Worm (Caenorhabditis elegans) whole organism, L4 larva: ENCODE data around the gene hda-2.

ENCODE experiments used
- T26A8.4 ChIP-seq: fragments of 200-800 bp; sonication (Bioruptor generic); IDR thresholded peaks from 2 replicates; pipeline ENCODE4 v1.3.6; 2022; ENCODE audit warnings: missing genetic modification characterization, missing compliant biosample characterization
- Y105C5A.15 ChIP-seq: fragments of 200-800 bp; sonication (Bioruptor generic); IDR thresholded peaks from 2 replicates; pipeline ENCODE4 v1.3.6; 2022; ENCODE audit warnings: missing genetic modification characterization, missing compliant biosample characterization
- Y48G9A.11 ChIP-seq: fragments of 200-800 bp; sonication (Bioruptor generic); IDR thresholded peaks from 2 replicates; pipeline ENCODE4 v1.3.6; 2022; ENCODE audit warnings: missing genetic modification reagents, missing genetic modification characterization, missing compliant biosample characterization
- Y5F2A.4 ChIP-seq: fragments of 200-800 bp; sonication (Bioruptor generic); optimal IDR thresholded peaks from 2 replicates; lab custom pipeline; 2018; ENCODE audit warnings: mild to moderate bottlenecking, missing genetic modification characterization, missing compliant biosample characterization
- ama-1 ChIP-seq: fragments of 150-350 bp; optimal IDR thresholded peaks from 2 replicates; lab custom pipeline; 2014; ENCODE audit warnings: inconsistent platforms, mixed read lengths
- arid-1 ChIP-seq: fragments of 200-800 bp; sonication (Bioruptor generic); conservative IDR thresholded peaks from 2 replicates; pipeline ENCODE4 v1.3.6; 2022; ENCODE audit warnings: missing genetic modification reagents, missing genetic modification characterization, missing compliant biosample characterization
- ceh-20 ChIP-seq: fragments of 200-800 bp; sonication (Bioruptor generic); IDR thresholded peaks from 2 replicates; pipeline ENCODE4 v1.3.6; 2022; ENCODE audit warnings: missing genetic modification reagents, missing genetic modification characterization, missing compliant biosample characterization
- ceh-32 ChIP-seq: sonication (generic microtip); optimal IDR thresholded peaks from 2 replicates; lab custom pipeline; 2016; ENCODE audit warnings: mild to moderate bottlenecking, missing genetic modification characterization, missing compliant biosample characterization; ENCODE audit not compliant: poor library complexity
- ceh-82 ChIP-seq: sonication (generic microtip); optimal IDR thresholded peaks from 2 replicates; lab custom pipeline; 2017; ENCODE audit warnings: missing biosample characterization, missing genetic modification characterization
- cey-2 ChIP-seq: sonication (generic microtip); optimal IDR thresholded peaks from 3 replicates; lab custom pipeline; 2017; ENCODE audit warnings: missing genetic modification characterization, mild to moderate bottlenecking, missing compliant biosample characterization, antibody characterized with exemption, borderline replicate concordance; ENCODE audit not compliant: insufficient read depth
- daf-12 ChIP-seq: fragments of 150-350 bp; optimal IDR thresholded peaks from 2 replicates; lab custom pipeline; 2014; ENCODE audit warnings: missing biosample characterization, missing genetic modification reagents, missing genetic modification characterization
- duxl-1 ChIP-seq: sonication (generic microtip); optimal IDR thresholded peaks from 2 replicates; lab custom pipeline; 2016; ENCODE audit warnings: mild to moderate bottlenecking, missing genetic modification characterization, moderate library complexity, missing compliant biosample characterization; ENCODE audit not compliant: poor library complexity
- dve-1 ChIP-seq: sonication (generic microtip); optimal IDR thresholded peaks from 2 replicates; lab custom pipeline; 2017; ENCODE audit warnings: antibody characterized with exemption, mild to moderate bottlenecking, missing genetic modification characterization, missing compliant biosample characterization; ENCODE audit not compliant: insufficient read depth
- fkh-10 ChIP-seq: fragments of 150-350 bp; optimal IDR thresholded peaks from 2 replicates; lab custom pipeline; 2014; ENCODE audit warnings: missing biosample characterization, missing genetic modification reagents, missing genetic modification characterization
- fos-1 ChIP-seq: fragments of 150-350 bp; optimal IDR thresholded peaks from 2 replicates; lab custom pipeline; 2014; ENCODE audit warnings: missing biosample characterization, missing genetic modification characterization
- gei-8 ChIP-seq: fragments of 200-800 bp; sonication (Bioruptor generic); optimal IDR thresholded peaks from 2 replicates; lab custom pipeline; 2018; ENCODE audit warnings: mild to moderate bottlenecking, missing genetic modification characterization, missing compliant biosample characterization
- hif-1 ChIP-seq, 2 experiments: sonication (generic microtip); optimal IDR thresholded peaks; 2 replicates each; lab custom pipeline; 2016 to 2017; ENCODE audit warnings: missing compliant biosample characterization in 2 of 2, missing genetic modification characterization in 2 of 2, missing genetic modification reagents in 2 of 2, missing genotype in 2 of 2, mild to moderate bottlenecking in 1 of 2
- hlh-30 ChIP-seq: sonication (generic microtip); optimal IDR thresholded peaks from 2 replicates; lab custom pipeline; 2017; ENCODE audit warnings: antibody characterized with exemption, mild to moderate bottlenecking, missing genetic modification characterization, missing compliant biosample characterization; ENCODE audit not compliant: insufficient read depth
- lim-7 ChIP-seq: fragments of 200-800 bp; sonication (Bioruptor generic); IDR thresholded peaks from 2 replicates; pipeline ENCODE4 v1.3.6; 2022; ENCODE audit warnings: missing genetic modification characterization, missing compliant biosample characterization
- lin-1 ChIP-seq: fragments of 200-800 bp; sonication (Bioruptor generic); IDR thresholded peaks from 2 replicates; pipeline ENCODE4 v1.3.6; 2022; ENCODE audit warnings: missing genetic modification reagents, missing genetic modification characterization, missing compliant biosample characterization
- lin-13 ChIP-seq: fragments of 150-350 bp; optimal IDR thresholded peaks from 2 replicates; lab custom pipeline; 2014; ENCODE audit warnings: missing biosample characterization, missing genetic modification reagents, missing genetic modification characterization
- lin-15B ChIP-seq: fragments of 150-350 bp; sonication (generic microtip); optimal IDR thresholded peaks from 3 replicates; lab custom pipeline; 2014; ENCODE audit warnings: missing biosample characterization, missing genetic modification characterization
- lin-29 ChIP-seq: fragments of 200-800 bp; sonication (Bioruptor generic); IDR thresholded peaks from 2 replicates; pipeline ENCODE4 v1.3.6; 2022; ENCODE audit warnings: missing genetic modification reagents, missing genetic modification characterization, missing compliant biosample characterization
- lin-38 ChIP-seq: fragments of 200-800 bp; sonication (Bioruptor generic); IDR thresholded peaks from 2 replicates; pipeline ENCODE4 v1.3.6; 2022; ENCODE audit warnings: missing genetic modification reagents, missing genetic modification characterization, missing compliant biosample characterization
- lin-39 ChIP-seq: fragments of 150-350 bp; optimal IDR thresholded peaks from 2 replicates; lab custom pipeline; 2014; ENCODE audit warnings: missing biosample characterization, missing genetic modification reagents, missing genetic modification characterization
- lir-3 ChIP-seq: sonication (generic microtip); optimal IDR thresholded peaks from 2 replicates; lab custom pipeline; 2016; ENCODE audit warnings: mild to moderate bottlenecking, missing genetic modification characterization, missing compliant biosample characterization
- madf-5 ChIP-seq, 2 experiments: fragments of 200-800 bp; sonication (Bioruptor generic); IDR thresholded peaks; 2 replicates each; pipeline ENCODE4 v1.3.6; 2022; ENCODE audit warnings: missing compliant biosample characterization in 2 of 2, missing genetic modification characterization in 2 of 2
- mdt-29 ChIP-seq: fragments of 200-800 bp; sonication (Bioruptor generic); IDR thresholded peaks from 2 replicates; pipeline ENCODE4 v1.3.6; 2022; ENCODE audit warnings: missing genetic modification reagents, missing genetic modification characterization, missing compliant biosample characterization
- nhr-10 ChIP-seq: fragments of 150-350 bp; optimal IDR thresholded peaks from 2 replicates; lab custom pipeline; 2014; ENCODE audit warnings: missing biosample characterization, missing genetic modification characterization
- nhr-111 ChIP-seq: fragments of 200-800 bp; sonication (Bioruptor generic); optimal IDR thresholded peaks from 2 replicates; lab custom pipeline; 2018; ENCODE audit warnings: mild to moderate bottlenecking, missing genetic modification characterization, missing compliant biosample characterization
- nhr-25 ChIP-seq: sonication (generic microtip); optimal IDR thresholded peaks from 2 replicates; lab custom pipeline; 2017; ENCODE audit warnings: missing genetic modification characterization, mild to moderate bottlenecking, missing compliant biosample characterization, antibody characterized with exemption, moderate library complexity, borderline replicate concordance; ENCODE audit not compliant: insufficient read depth
- nhr-41 ChIP-seq: fragments of 200-800 bp; sonication (Bioruptor generic); IDR thresholded peaks from 2 replicates; pipeline ENCODE4 v1.3.6; 2022; ENCODE audit warnings: missing genetic modification reagents, missing genetic modification characterization, missing compliant biosample characterization
- nhr-42 ChIP-seq: fragments of 200-800 bp; sonication (Bioruptor generic); IDR thresholded peaks from 2 replicates; pipeline ENCODE4 v1.3.6; 2022; ENCODE audit warnings: missing genetic modification characterization, missing compliant biosample characterization
- nhr-48 ChIP-seq: sonication (generic microtip); optimal IDR thresholded peaks from 2 replicates; lab custom pipeline; 2016; ENCODE audit warnings: mild to moderate bottlenecking, missing genetic modification characterization, missing compliant biosample characterization
- nhr-76 ChIP-seq: fragments of 150-350 bp; optimal IDR thresholded peaks from 2 replicates; lab custom pipeline; 2014; ENCODE audit warnings: missing biosample characterization, missing genetic modification characterization
- pqm-1 ChIP-seq: sonication (generic microtip); optimal IDR thresholded peaks from 2 replicates; lab custom pipeline; 2017; ENCODE audit warnings: missing biosample characterization, missing genetic modification characterization
- rbr-2 ChIP-seq: sonication (generic microtip); optimal IDR thresholded peaks from 2 replicates; lab custom pipeline; 2016; ENCODE audit warnings: missing genotype, missing genetic modification characterization, missing compliant biosample characterization
- sdz-12 ChIP-seq: fragments of 200-800 bp; sonication (Bioruptor generic); optimal IDR thresholded peaks from 2 replicates; lab custom pipeline; 2018; ENCODE audit warnings: mild to moderate bottlenecking, missing genetic modification characterization, missing compliant biosample characterization
- set-16 ChIP-seq: fragments of 200-800 bp; sonication (Bioruptor generic); IDR thresholded peaks from 2 replicates; pipeline ENCODE4 v1.3.6; 2022; ENCODE audit warnings: missing genetic modification reagents, missing genetic modification characterization, missing compliant biosample characterization
- snpc-1.2 ChIP-seq: fragments of 200-800 bp; sonication (Bioruptor generic); IDR thresholded peaks from 2 replicates; pipeline ENCODE4 v1.3.6; 2022; ENCODE audit warnings: missing genetic modification reagents, missing genetic modification characterization, missing compliant biosample characterization
- spr-1 ChIP-seq: sonication (generic microtip); optimal IDR thresholded peaks from 2 replicates; lab custom pipeline; 2016; ENCODE audit warnings: mild to moderate bottlenecking, missing genetic modification characterization, missing compliant biosample characterization
- tag-97 ChIP-seq: fragments of 200-800 bp; sonication (Bioruptor generic); IDR thresholded peaks from 2 replicates; pipeline ENCODE4 v1.3.6; 2022; ENCODE audit warnings: missing genetic modification characterization, missing compliant biosample characterization
- tra-1 ChIP-seq: fragments of 200-800 bp; sonication (Bioruptor generic); IDR thresholded peaks from 2 replicates; pipeline ENCODE4 v1.3.6; 2022; ENCODE audit warnings: missing genetic modification reagents, missing genetic modification characterization, missing compliant biosample characterization
- unc-39 ChIP-seq: sonication (generic microtip); optimal IDR thresholded peaks from 2 replicates; lab custom pipeline; 2017; ENCODE audit warnings: missing biosample characterization, missing genetic modification characterization
- unc-62 ChIP-seq, 3 experiments: fragments of 150-350 bp in 1 of 3; sonication (generic microtip); optimal IDR thresholded peaks in 2 of 3; peaks in 1 of 3; 1 replicate in 1 of 3; 2 replicates in 2 of 3; lab custom pipeline; 2014 to 2017; ENCODE audit warnings: missing biosample characterization in 3 of 3, missing genetic modification characterization in 3 of 3, missing genetic modification reagents in 3 of 3, missing genotype in 1 of 3
- vab-7 ChIP-seq: fragments of 200-800 bp; sonication (Bioruptor generic); IDR thresholded peaks from 2 replicates; pipeline ENCODE4 v1.3.6; 2022; ENCODE audit warnings: missing genetic modification reagents, missing genetic modification characterization, missing compliant biosample characterization
- zfp-2 ChIP-seq: sonication (generic microtip); optimal IDR thresholded peaks from 2 replicates; lab custom pipeline; 2016; ENCODE audit warnings: mild to moderate bottlenecking, missing genetic modification characterization, missing compliant biosample characterization
- zip-11 ChIP-seq: fragments of 200-800 bp; sonication (Bioruptor generic); IDR thresholded peaks from 2 replicates; pipeline ENCODE4 v1.3.6; 2022; ENCODE audit warnings: missing genetic modification characterization, missing compliant biosample characterization
- zip-2 ChIP-seq: fragments of 150-350 bp; optimal IDR thresholded peaks from 2 replicates; lab custom pipeline; 2014; ENCODE audit warnings: missing biosample characterization, missing genetic modification characterization

Gene hda-2

ce11 chrII:8028246-8028694, 5.9 kb upstream of the hda-2 start (continued):
- TF ChIP-seq fos-1 (tag; lab: Kevin White, UChicago), result no peak
- no peak for TF ChIP-seq snpc-1.2 (GFP tag; lab: Robert Waterston, UW)
- peak; percentile 86 for TF ChIP-seq lin-13 (GFP tag; lab: Kevin White, UChicago)
- TF ChIP-seq nhr-48 (tag; lab: Kevin White, UChicago), result peak; percentile 90
- TF ChIP-seq arid-1 (GFP tag; lab: Robert Waterston, UW), result peak; percentile 76
- 0 out of 2 replicates have a peak, but pooled peaks have one; percentile 14 for TF ChIP-seq Y48G9A.11 (GFP tag; lab: Robert Waterston, UW)
- TF ChIP-seq lin-15B (tag; lab: Kevin White, UChicago), result peak; percentile 55
- TF ChIP-seq fkh-10 (GFP tag; lab: Kevin White, UChicago), result peak; percentile 78
- TF ChIP-seq tra-1 (GFP tag; lab: Robert Waterston, UW), result peak; percentile 71; the same call in 1 of the 2 replicates
- peak; percentile 93 for TF ChIP-seq ceh-20 (GFP tag; lab: Robert Waterston, UW)
- peak; percentile 72 for TF ChIP-seq zfp-2 (tag; lab: Kevin White, UChicago)
- TF ChIP-seq nhr-42 (GFP tag; lab: Robert Waterston, UW), result 0 out of 2 replicates have a peak, but pooled peaks have one; percentile 62
- TF ChIP-seq nhr-76 (tag; lab: Kevin White, UChicago), result no peak
- TF ChIP-seq ama-1 (lab: Kevin White, UChicago), result no peak
- TF ChIP-seq nhr-10 (tag; lab: Kevin White, UChicago), result no peak
- TF ChIP-seq T26A8.4 (GFP tag; lab: Robert Waterston, UW), result peak; percentile 88
- TF ChIP-seq Y105C5A.15 (GFP tag; lab: Robert Waterston, UW), result no peak
- TF ChIP-seq duxl-1, result peak; percentile 60
- TF ChIP-seq gei-8, result peak; percentile 87
- peak; percentile 87 for TF ChIP-seq hlh-30
- TF ChIP-seq zip-11, result no peak
- peak; percentile 53; the same call in 1 of the 2 replicates for TF ChIP-seq lin-1 (GFP tag; lab: Robert Waterston, UW)
- peak; percentile 76 for TF ChIP-seq mdt-29
- no peak for TF ChIP-seq nhr-111 (GFP tag; lab: Kevin White, UChicago)
- peak; percentile 98 for TF ChIP-seq lir-3 (tag; lab: Kevin White, UChicago)
- peak; percentile 81 for TF ChIP-seq vab-7 (GFP tag; lab: Robert Waterston, UW)
- TF ChIP-seq unc-62 (GFP tag; optimal IDR thresholded peaks at IDR 0.05 in 1 of 2; lab: Kevin White, UChicago), result peak in 1 of 2 experiments; percentile 99
- no peak for TF ChIP-seq unc-62 (tag; optimal IDR thresholded peaks at IDR 0.05; lab: Kevin White, UChicago)
- TF ChIP-seq dve-1 (tag; lab: Kevin White, UChicago), result peak; percentile 98
- TF ChIP-seq lin-39 (tag; lab: Kevin White, UChicago), result no peak
- peak; percentile 72 for TF ChIP-seq lim-7 (GFP tag; lab: Robert Waterston, UW)
- TF ChIP-seq unc-39, result no peak
- no peak for TF ChIP-seq lin-29 (GFP tag; lab: Robert Waterston, UW)
- peak; percentile 97 for TF ChIP-seq rbr-2
- no peak for TF ChIP-seq madf-5 (GFP tag; IDR thresholded peaks at IDR 0.05; lab: Robert Waterston, UW)
- TF ChIP-seq set-16 (GFP tag; lab: Robert Waterston, UW), result peak; percentile 97
- no peak for TF ChIP-seq cey-2
- TF ChIP-seq lin-38 (GFP tag; lab: Robert Waterston, UW), result peak; percentile 91
- peak; percentile 53 for TF ChIP-seq ceh-32 (tag; lab: Kevin White, UChicago)
- TF ChIP-seq sdz-12 (GFP tag; lab: Kevin White, UChicago), result peak; percentile 50
- TF ChIP-seq zip-2 (tag; lab: Kevin White, UChicago), result peak; percentile 34
- TF ChIP-seq ceh-82 (tag; lab: Kevin White, UChicago), result no peak
- TF ChIP-seq Y5F2A.4, result no peak
- peak; percentile 84 for TF ChIP-seq spr-1 (tag; lab: Kevin White, UChicago)
- no peak for TF ChIP-seq tag-97 (GFP tag; lab: Robert Waterston, UW)
- TF ChIP-seq pqm-1 (tag; lab: Kevin White, UChicago), result peak; percentile 32
- TF ChIP-seq daf-12 (tag; lab: Kevin White, UChicago), result no peak
- TF ChIP-seq hif-1 (tag; optimal IDR thresholded peaks at IDR 0.05; lab: Kevin White, UChicago), result peak; percentile 32 to 93
- 0 out of 2 replicates have a peak, but pooled peaks have one; percentile 67 for TF ChIP-seq nhr-41 (GFP tag; lab: Robert Waterston, UW)
- peak; percentile 86 for TF ChIP-seq nhr-25 (tag; lab: Kevin White, UChicago)
